Worm (Caenorhabditis elegans) whole organism, young adult: ENCODE data around the gene nlp-50.

ENCODE experiments used
- ama-1 ChIP-seq, 3 experiments: fragments of 150-350 bp in 1 of 3; sonication (generic microtip) in 2 of 3; optimal IDR thresholded peaks; 2 replicates each; lab custom pipeline; 2014 to 2018; ENCODE audit warnings: missing biosample characterization in 2 of 3, missing genetic modification characterization in 2 of 3, missing genetic modification reagents in 2 of 3
- aptf-2 ChIP-seq: fragments of 200-800 bp; sonication (Bioruptor generic); conservative IDR thresholded peaks from 2 replicates; pipeline ENCODE4 v1.3.6; 2022; ENCODE audit warnings: missing genetic modification reagents, missing genetic modification characterization, missing compliant biosample characterization
- cebp-2 ChIP-seq: fragments of 200-800 bp; sonication (Bioruptor generic); IDR thresholded peaks from 2 replicates; pipeline ENCODE4 v1.3.6; 2022; ENCODE audit warnings: missing genetic modification characterization, missing compliant biosample characterization
- rpc-1 ChIP-seq, 2 experiments: fragments of 150-350 bp in 1 of 2; sonication (generic microtip) in 1 of 2; optimal IDR thresholded peaks; 2 replicates each; lab custom pipeline; 2014 to 2018; ENCODE audit warnings: missing biosample characterization in 1 of 2, missing genetic modification characterization in 1 of 2, missing genetic modification reagents in 1 of 2, missing genotype in 1 of 2
- tbx-9 ChIP-seq: sonication (generic microtip); optimal IDR thresholded peaks from 2 replicates; lab custom pipeline; 2016; ENCODE audit warnings: borderline replicate concordance, missing genetic modification characterization, inconsistent platforms, missing compliant biosample characterization

ce11 chrII:6752027-6752426 lies 12.8 kb upstream of the nlp-50 start, which contains the start of gene F41G3.19:
- no peak for TF ChIP-seq ama-1 (optimal IDR thresholded peaks at IDR 0.05; lab: Kevin White, UChicago)
- TF ChIP-seq ama-1 (GFP tag; optimal IDR thresholded peaks at IDR 0.05; lab: Kevin White, UChicago) = no peak
- TF ChIP-seq aptf-2 (GFP tag; lab: Robert Waterston, UW) = no peak
- TF ChIP-seq tbx-9 (tag; lab: Kevin White, UChicago) = no peak
- no peak for TF ChIP-seq rpc-1 (optimal IDR thresholded peaks at IDR 0.05; lab: Kevin White, UChicago)
- TF ChIP-seq rpc-1 (tag; optimal IDR thresholded peaks at IDR 0.05; lab: Kevin White, UChicago) = no peak
- TF ChIP-seq cebp-2 (GFP tag; lab: Robert Waterston, UW) = no peak
